Worm (Caenorhabditis elegans): ENCODE data around the gene rib-2.

The rib-2 gene

ce11 chrIII:10757540-10757939 is 14.9 kb downstream of the rib-2 start, which contains the start of gene rnf-113:
Gene rnf-113, minus strand, starts transcription at chrIII:10757640.
- TF ChIP-seq ceh-13 (GFP tag; optimal IDR thresholded peaks at IDR 0.05) (no peak), ceh-36 (tag; optimal IDR thresholded peaks at IDR 0.05) (no peak), tra-4 (tag; optimal IDR thresholded peaks at IDR 0.05) (no peak), hmbx-1 (tag; optimal IDR thresholded peaks at IDR 0.05) (no peak), hmg-4 (GFP tag; optimal IDR thresholded peaks at IDR 0.05) (no peak), hnd-1 (tag; optimal IDR thresholded peaks at IDR 0.05) (no peak), tbx-11 (GFP tag; IDR thresholded peaks at IDR 0.05) (no peak), scrt-1 (GFP tag; IDR thresholded peaks at IDR 0.05) (no peak), pes-1 (GFP tag; IDR thresholded peaks at IDR 0.05) (no peak), flt-1 (GFP tag; IDR thresholded peaks at IDR 0.05) (no peak)

ce11 chrIII:10758422-10758821 is 15.8 kb downstream of the rib-2 start, which contains the start of gene K01G5.10:
Gene K01G5.10, minus strand, starts transcription at chrIII:10758522.
- TF ChIP-seq pes-1 (GFP tag; IDR thresholded peaks at IDR 0.05) (no peak), ets-7 (tag; optimal IDR thresholded peaks at IDR 0.05) (no peak)

- TF ChIP-seq scrt-1 (GFP tag; IDR thresholded peaks at IDR 0.05): peak; percentile 85
- TF ChIP-seq hmg-4 (GFP tag; optimal IDR thresholded peaks at IDR 0.05): peak; percentile 98
- TF ChIP-seq hnd-1 (tag; optimal IDR thresholded peaks at IDR 0.05): peak; percentile 74
- peak; percentile 89 for TF ChIP-seq tbx-37 (GFP tag; conservative IDR thresholded peaks at IDR 0.05)
- peak; percentile 81 for TF ChIP-seq ceh-36 (tag; optimal IDR thresholded peaks at IDR 0.05)
- peak; percentile 70 for TF ChIP-seq tra-4 (tag; optimal IDR thresholded peaks at IDR 0.05)
- TF ChIP-seq ceh-13 (GFP tag; optimal IDR thresholded peaks at IDR 0.05): peak; percentile 66
- peak; percentile 75 for TF ChIP-seq hmbx-1 (tag; optimal IDR thresholded peaks at IDR 0.05)
- peak; percentile 85 for TF ChIP-seq ets-7 (tag; optimal IDR thresholded peaks at IDR 0.05)
- no peak for TF ChIP-seq ama-1 (optimal IDR thresholded peaks at IDR 0.05)
- TF ChIP-seq B0310.2 (tag; optimal IDR thresholded peaks at IDR 0.05): peak; percentile 67
- peak; percentile 96 for TF ChIP-seq sea-1 (GFP tag; conservative IDR thresholded peaks at IDR 0.05)
- TF ChIP-seq aly-1 (tag; optimal IDR thresholded peaks at IDR 0.05): peak; percentile 78
- TF ChIP-seq F13C5.2 (tag; optimal IDR thresholded peaks at IDR 0.05): peak; percentile 99
- peak; percentile 91 for TF ChIP-seq tbx-11 (GFP tag; IDR thresholded peaks at IDR 0.05)
- peak; percentile 93 for TF ChIP-seq flt-1 (GFP tag; IDR thresholded peaks at IDR 0.05)
- TF ChIP-seq pes-1 (GFP tag; IDR thresholded peaks at IDR 0.05): peak; percentile 92
Observed at ce11 chrIII:10759050-10760023, 16.7 kb downstream of the rib-2 start, which contains the start of gene tasp-1. Gene tasp-1, plus strand, starts transcription at chrIII:10759307.

ce11 chrIII:10763032-10763431 is 20.4 kb downstream of the rib-2 start, which contains the start of gene dpy-28:
Gene dpy-28, plus strand, starts transcription at chrIII:10763131.
- TF ChIP-seq tbx-11 (GFP tag; IDR thresholded peaks at IDR 0.05): no peak
- TF ChIP-seq aly-1 (tag; optimal IDR thresholded peaks at IDR 0.05): no peak
- no peak for TF ChIP-seq ceh-36 (tag; optimal IDR thresholded peaks at IDR 0.05)
- no peak for TF ChIP-seq tra-4 (tag; optimal IDR thresholded peaks at IDR 0.05)

- no peak for TF ChIP-seq ama-1 (optimal IDR thresholded peaks at IDR 0.05)
- no peak for TF ChIP-seq flt-1 (GFP tag; IDR thresholded peaks at IDR 0.05)
- TF ChIP-seq ets-7 (tag; optimal IDR thresholded peaks at IDR 0.05): no peak
- no peak for TF ChIP-seq aly-1 (tag; optimal IDR thresholded peaks at IDR 0.05)
- no peak for TF ChIP-seq ceh-36 (tag; optimal IDR thresholded peaks at IDR 0.05)
- no peak for TF ChIP-seq tbx-11 (GFP tag; IDR thresholded peaks at IDR 0.05)
- no peak for TF ChIP-seq tra-4 (tag; optimal IDR thresholded peaks at IDR 0.05)
- no peak for TF ChIP-seq pes-1 (GFP tag; IDR thresholded peaks at IDR 0.05)
- no peak for TF ChIP-seq sea-1 (GFP tag; conservative IDR thresholded peaks at IDR 0.05)
- no peak for TF ChIP-seq hmbx-1 (tag; optimal IDR thresholded peaks at IDR 0.05)
- TF ChIP-seq hnd-1 (tag; optimal IDR thresholded peaks at IDR 0.05): no peak
- no peak for TF ChIP-seq hmg-4 (GFP tag; optimal IDR thresholded peaks at IDR 0.05)
- no peak for TF ChIP-seq tbx-37 (GFP tag; conservative IDR thresholded peaks at IDR 0.05)
Observed at ce11 chrIII:10769693-10770092, 27.1 kb downstream of the rib-2 start.

- TF ChIP-seq tra-4 (tag; optimal IDR thresholded peaks at IDR 0.05): no peak
- TF ChIP-seq flt-1 (GFP tag; IDR thresholded peaks at IDR 0.05): no peak
- no peak for TF ChIP-seq hmbx-1 (tag; optimal IDR thresholded peaks at IDR 0.05)
- TF ChIP-seq scrt-1 (GFP tag; IDR thresholded peaks at IDR 0.05): no peak
- TF ChIP-seq ets-7 (tag; optimal IDR thresholded peaks at IDR 0.05): no peak
- no peak for TF ChIP-seq ceh-36 (tag; optimal IDR thresholded peaks at IDR 0.05)
- TF ChIP-seq tbx-11 (GFP tag; IDR thresholded peaks at IDR 0.05): no peak
- no peak for TF ChIP-seq F13C5.2 (tag; optimal IDR thresholded peaks at IDR 0.05)
- no peak for TF ChIP-seq ama-1 (optimal IDR thresholded peaks at IDR 0.05)
- TF ChIP-seq hnd-1 (tag; optimal IDR thresholded peaks at IDR 0.05): no peak
- TF ChIP-seq sea-1 (GFP tag; conservative IDR thresholded peaks at IDR 0.05): no peak
- no peak for TF ChIP-seq aly-1 (tag; optimal IDR thresholded peaks at IDR 0.05)
Observed at ce11 chrIII:10781553-10781952, 38.9 kb downstream of the rib-2 start, which contains the start of gene ptr-19. Gene ptr-19, plus strand, starts transcription at chrIII:10781853.

ce11 chrIII:10783052-10783451 is 40.4 kb downstream of the rib-2 start:
- TF ChIP-seq tra-4 (tag; optimal IDR thresholded peaks at IDR 0.05) (no peak), ets-7 (tag; optimal IDR thresholded peaks at IDR 0.05) (no peak), ceh-36 (tag; optimal IDR thresholded peaks at IDR 0.05) (peak; percentile 41), ama-1 (optimal IDR thresholded peaks at IDR 0.05) (no peak), pes-1 (GFP tag; IDR thresholded peaks at IDR 0.05) (no peak), hmg-4 (GFP tag; optimal IDR thresholded peaks at IDR 0.05) (no peak)
